Worm (Caenorhabditis elegans) whole organism, L4 larva: Measurements from ENCODE around the gene tbx-9.

Experiments
- D1046.2 ChIP-seq: fragments of 200-800 bp; sonication (Bioruptor generic); IDR thresholded peaks from 2 replicates; pipeline ENCODE4 v1.3.6; 2022; ENCODE audit warnings: missing genetic modification characterization, missing compliant biosample characterization
- F10B5.3 ChIP-seq: sonication (generic microtip); optimal IDR thresholded peaks from 2 replicates; lab custom pipeline; 2016; ENCODE audit warnings: mild to moderate bottlenecking, missing genetic modification characterization, missing compliant biosample characterization
- F44E2.7 ChIP-seq: fragments of 200-800 bp; sonication (Bioruptor generic); IDR thresholded peaks from 2 replicates; pipeline ENCODE4 v2.1.2; 2022; ENCODE audit warnings: missing genetic modification characterization, missing compliant biosample characterization
- F49E8.2 ChIP-seq: sonication (generic microtip); optimal IDR thresholded peaks from 2 replicates; lab custom pipeline; 2016; ENCODE audit warnings: missing compliant biosample characterization, mild to moderate bottlenecking, missing genetic modification characterization, borderline replicate concordance
- R02D3.7 ChIP-seq: fragments of 150-350 bp; sonication (generic microtip); optimal IDR thresholded peaks from 3 replicates; lab custom pipeline; 2014; ENCODE audit warnings: missing biosample characterization, missing genetic modification characterization
- Y75B8A.6 ChIP-seq: fragments of 200-800 bp; sonication (Bioruptor generic); IDR thresholded peaks from 2 replicates; pipeline ENCODE4 v1.3.6; 2022; ENCODE audit warnings: missing genetic modification reagents, missing genetic modification characterization, missing compliant biosample characterization
- aha-1 ChIP-seq: fragments of 150-350 bp; peaks from one replicate; lab custom pipeline; 2014; ENCODE audit warnings: missing biosample characterization, missing genetic modification characterization
- arid-1 ChIP-seq: fragments of 200-800 bp; sonication (Bioruptor generic); conservative IDR thresholded peaks from 2 replicates; pipeline ENCODE4 v1.3.6; 2022; ENCODE audit warnings: missing genetic modification reagents, missing genetic modification characterization, missing compliant biosample characterization
- ceh-62 ChIP-seq: sonication (generic microtip); optimal IDR thresholded peaks from 2 replicates; lab custom pipeline; 2017; ENCODE audit warnings: missing biosample characterization, missing genetic modification characterization
- ceh-82 ChIP-seq: sonication (generic microtip); optimal IDR thresholded peaks from 2 replicates; lab custom pipeline; 2017; ENCODE audit warnings: missing biosample characterization, missing genetic modification characterization
- ces-1 ChIP-seq: fragments of 150-350 bp; sonication (generic microtip); optimal IDR thresholded peaks from 4 replicates; lab custom pipeline; 2014; ENCODE audit warnings: missing biosample characterization, missing genetic modification reagents, missing genetic modification characterization
- cey-2 ChIP-seq: sonication (generic microtip); optimal IDR thresholded peaks from 3 replicates; lab custom pipeline; 2017; ENCODE audit warnings: missing genetic modification characterization, mild to moderate bottlenecking, missing compliant biosample characterization, antibody characterized with exemption, borderline replicate concordance; ENCODE audit not compliant: insufficient read depth
- ctbp-1 ChIP-seq: fragments of 200-800 bp; sonication (Bioruptor generic); IDR thresholded peaks from 2 replicates; pipeline ENCODE4 v1.3.6; 2022; ENCODE audit warnings: missing genetic modification reagents, missing genetic modification characterization, missing compliant biosample characterization
- dmd-6 ChIP-seq: fragments of 200-800 bp; sonication (Bioruptor generic); IDR thresholded peaks from 2 replicates; pipeline ENCODE4 v1.3.6; 2022; ENCODE audit warnings: missing genetic modification reagents, missing genetic modification characterization, missing compliant biosample characterization
- dmd-8 ChIP-seq: fragments of 200-800 bp; sonication (Bioruptor generic); IDR thresholded peaks from 2 replicates; pipeline ENCODE4 v1.3.6; 2022; ENCODE audit warnings: missing genetic modification characterization, missing compliant biosample characterization
- dmd-9 ChIP-seq: fragments of 200-800 bp; sonication (Bioruptor generic); IDR thresholded peaks from 2 replicates; pipeline ENCODE4 v1.3.6; 2022; ENCODE audit warnings: missing genetic modification reagents, missing genetic modification characterization, missing compliant biosample characterization
- dpl-1 ChIP-seq: fragments of 150-350 bp; optimal IDR thresholded peaks from 2 replicates; lab custom pipeline; 2014; ENCODE audit warnings: missing biosample characterization, missing genetic modification reagents, missing genetic modification characterization
- egl-27 ChIP-seq: sonication (generic microtip); optimal IDR thresholded peaks from 3 replicates; lab custom pipeline; 2017; ENCODE audit warnings: missing biosample characterization, missing genetic modification reagents, missing genetic modification characterization
- egl-43 ChIP-seq: fragments of 200-800 bp; sonication (Bioruptor generic); IDR thresholded peaks from 2 replicates; pipeline ENCODE4 v1.3.6; 2022; ENCODE audit warnings: missing genetic modification reagents, missing genetic modification characterization, missing compliant biosample characterization
- fkh-10 ChIP-seq: fragments of 150-350 bp; optimal IDR thresholded peaks from 2 replicates; lab custom pipeline; 2014; ENCODE audit warnings: missing biosample characterization, missing genetic modification reagents, missing genetic modification characterization
- fos-1 ChIP-seq: fragments of 150-350 bp; optimal IDR thresholded peaks from 2 replicates; lab custom pipeline; 2014; ENCODE audit warnings: missing biosample characterization, missing genetic modification characterization
- hlh-11 ChIP-seq: fragments of 200-800 bp; sonication (Bioruptor generic); optimal IDR thresholded peaks from 2 replicates; lab custom pipeline; 2018; ENCODE audit warnings: mild to moderate bottlenecking, missing genetic modification characterization, missing compliant biosample characterization
- hlh-30 ChIP-seq: sonication (generic microtip); optimal IDR thresholded peaks from 2 replicates; lab custom pipeline; 2017; ENCODE audit warnings: antibody characterized with exemption, mild to moderate bottlenecking, missing genetic modification characterization, missing compliant biosample characterization; ENCODE audit not compliant: insufficient read depth
- jun-1 ChIP-seq: fragments of 150-350 bp; optimal IDR thresholded peaks from 2 replicates; lab custom pipeline; 2014; ENCODE audit warnings: missing biosample characterization, missing genetic modification reagents, missing genetic modification characterization
- lim-7 ChIP-seq: fragments of 200-800 bp; sonication (Bioruptor generic); IDR thresholded peaks from 2 replicates; pipeline ENCODE4 v1.3.6; 2022; ENCODE audit warnings: missing genetic modification characterization, missing compliant biosample characterization
- lsy-2 ChIP-seq, 2 experiments: fragments of 150-350 bp in 1 of 2; sonication (generic microtip) in 1 of 2; optimal IDR thresholded peaks; 2 replicates each; lab custom pipeline; 2014 to 2017; ENCODE audit warnings: missing biosample characterization in 2 of 2, missing genetic modification characterization in 2 of 2
- madf-9 ChIP-seq: fragments of 200-800 bp; sonication (Bioruptor generic); conservative IDR thresholded peaks from 2 replicates; pipeline ENCODE4 v1.3.6; 2022; ENCODE audit warnings: missing genetic modification reagents, missing genetic modification characterization, missing compliant biosample characterization
- mxl-2 ChIP-seq: fragments of 200-800 bp; sonication (Bioruptor generic); conservative IDR thresholded peaks from 2 replicates; pipeline ENCODE4 v1.3.6; 2022; ENCODE audit warnings: missing genetic modification reagents, missing genetic modification characterization, missing compliant biosample characterization
- nhr-102 ChIP-seq: sonication (generic microtip); optimal IDR thresholded peaks from 2 replicates; lab custom pipeline; 2016; ENCODE audit warnings: mild to moderate bottlenecking, missing genetic modification characterization, moderate library complexity, missing compliant biosample characterization
- nhr-11 ChIP-seq: fragments of 150-350 bp; optimal IDR thresholded peaks from 2 replicates; lab custom pipeline; 2014; ENCODE audit warnings: missing biosample characterization, missing genetic modification characterization
- nhr-237 ChIP-seq: sonication (generic microtip); optimal IDR thresholded peaks from 2 replicates; lab custom pipeline; 2017; ENCODE audit warnings: missing biosample characterization, missing genetic modification characterization
- nhr-25 ChIP-seq: sonication (generic microtip); optimal IDR thresholded peaks from 2 replicates; lab custom pipeline; 2017; ENCODE audit warnings: missing genetic modification characterization, mild to moderate bottlenecking, missing compliant biosample characterization, antibody characterized with exemption, moderate library complexity, borderline replicate concordance; ENCODE audit not compliant: insufficient read depth
- nhr-41 ChIP-seq: fragments of 200-800 bp; sonication (Bioruptor generic); IDR thresholded peaks from 2 replicates; pipeline ENCODE4 v1.3.6; 2022; ENCODE audit warnings: missing genetic modification reagents, missing genetic modification characterization, missing compliant biosample characterization
- nhr-42 ChIP-seq: fragments of 200-800 bp; sonication (Bioruptor generic); IDR thresholded peaks from 2 replicates; pipeline ENCODE4 v1.3.6; 2022; ENCODE audit warnings: missing genetic modification characterization, missing compliant biosample characterization
- nhr-48 ChIP-seq: sonication (generic microtip); optimal IDR thresholded peaks from 2 replicates; lab custom pipeline; 2016; ENCODE audit warnings: mild to moderate bottlenecking, missing genetic modification characterization, missing compliant biosample characterization
- nhr-77 ChIP-seq: fragments of 150-350 bp; optimal IDR thresholded peaks from 2 replicates; lab custom pipeline; 2014; ENCODE audit warnings: missing biosample characterization, missing genetic modification characterization
- pha-4 ChIP-seq, 2 experiments: fragments of 150-350 bp in 1 of 2; fragments of 200-800 bp in 1 of 2; sonication (Bioruptor generic) in 1 of 2; IDR thresholded peaks in 1 of 2; optimal IDR thresholded peaks in 1 of 2; 2 replicates each; pipeline versions ENCODE4 v1.3.6 to Lab custom; 2014 to 2022; ENCODE audit warnings: missing genetic modification characterization in 2 of 2, missing genetic modification reagents in 2 of 2, missing biosample characterization in 1 of 2, missing compliant biosample characterization in 1 of 2
- php-3 ChIP-seq: fragments of 200-800 bp; sonication (Bioruptor generic); IDR thresholded peaks from 2 replicates; pipeline ENCODE4 v1.3.6; 2022; ENCODE audit warnings: missing genetic modification reagents, missing genetic modification characterization, missing compliant biosample characterization
- pqm-1 ChIP-seq: sonication (generic microtip); optimal IDR thresholded peaks from 2 replicates; lab custom pipeline; 2017; ENCODE audit warnings: missing biosample characterization, missing genetic modification characterization
- sdz-12 ChIP-seq: fragments of 200-800 bp; sonication (Bioruptor generic); optimal IDR thresholded peaks from 2 replicates; lab custom pipeline; 2018; ENCODE audit warnings: mild to moderate bottlenecking, missing genetic modification characterization, missing compliant biosample characterization
- skn-1 ChIP-seq: fragments of 150-350 bp; optimal IDR thresholded peaks from 2 replicates; lab custom pipeline; 2014; ENCODE audit warnings: missing biosample characterization, missing genetic modification characterization
- unc-130 ChIP-seq: sonication (generic microtip); optimal IDR thresholded peaks from 2 replicates; lab custom pipeline; 2016; ENCODE audit warnings: missing genetic modification reagents, missing genetic modification characterization, missing compliant biosample characterization
- unc-62 ChIP-seq, 3 experiments: fragments of 150-350 bp in 1 of 3; sonication (generic microtip); optimal IDR thresholded peaks in 2 of 3; peaks in 1 of 3; 1 replicate in 1 of 3; 2 replicates in 2 of 3; lab custom pipeline; 2014 to 2017; ENCODE audit warnings: missing biosample characterization in 3 of 3, missing genetic modification characterization in 3 of 3, missing genetic modification reagents in 3 of 3, missing genotype in 1 of 3
- vab-7 ChIP-seq: fragments of 200-800 bp; sonication (Bioruptor generic); IDR thresholded peaks from 2 replicates; pipeline ENCODE4 v1.3.6; 2022; ENCODE audit warnings: missing genetic modification reagents, missing genetic modification characterization, missing compliant biosample characterization
- zfp-2 ChIP-seq: sonication (generic microtip); optimal IDR thresholded peaks from 2 replicates; lab custom pipeline; 2016; ENCODE audit warnings: mild to moderate bottlenecking, missing genetic modification characterization, missing compliant biosample characterization

tbx-9 gene

DNA sequence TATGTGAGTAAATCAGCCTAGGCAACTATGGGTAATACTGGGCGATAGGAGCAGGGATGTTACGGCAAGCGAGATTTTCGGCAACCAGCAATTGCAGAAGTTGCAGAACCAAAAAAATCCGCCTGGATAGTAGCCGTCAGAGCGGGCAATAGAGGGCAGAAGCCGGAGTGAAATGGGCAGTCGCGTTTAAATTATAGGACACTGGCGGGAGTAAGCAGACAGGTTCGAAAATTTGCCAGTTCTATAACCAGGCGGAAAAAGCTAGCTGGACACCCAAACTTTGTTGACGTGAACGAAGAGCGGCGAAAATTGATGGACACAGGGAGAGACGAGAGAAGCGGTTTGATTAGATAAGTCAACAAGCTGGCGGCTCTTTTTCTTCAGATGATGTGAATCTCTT lies 18.3 kb upstream of the tbx-9 start:
- TF ChIP-seq Y75B8A.6 (no peak), aha-1 (tag; lab: Kevin White, UChicago) (peak; percentile 93)
- TF ChIP-seq, all 104 proteins: peak for 1

DNA sequence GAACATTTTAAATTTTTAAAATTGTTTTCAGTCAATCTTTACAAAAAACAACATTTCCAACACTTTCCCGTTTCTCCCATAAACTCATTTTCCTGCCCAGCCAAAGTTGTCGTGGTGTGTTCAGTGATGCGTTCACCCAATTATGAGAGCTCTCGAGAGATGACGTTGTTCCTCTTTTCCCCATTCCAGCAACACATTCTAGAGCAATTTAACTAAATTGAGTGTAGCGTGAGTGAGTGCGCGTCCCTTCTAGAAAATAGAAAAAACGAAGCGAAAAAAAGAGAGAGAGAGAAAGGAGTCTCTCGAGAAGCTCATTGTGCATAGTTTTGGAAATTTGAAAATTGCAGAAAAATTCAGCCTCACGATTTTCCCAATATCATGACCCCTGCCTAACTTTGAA lies 17.1 kb upstream of the tbx-9 start:
- TF ChIP-seq dpl-1 (no peak), nhr-102 (no peak), lsy-2 (tag; optimal IDR thresholded peaks at IDR 0.05; lab: Kevin White, UChicago) (peak in 1 of 2 experiments; percentile 46), aha-1 (tag; lab: Kevin White, UChicago) (peak; percentile 14), ctbp-1 (GFP tag; lab: Robert Waterston, UW) (0 out of 2 replicates have a peak, but pooled peaks have one; percentile 55), egl-43 (GFP tag; lab: Robert Waterston, UW) (no peak), fkh-10 (GFP tag; lab: Kevin White, UChicago) (peak; percentile 62), ces-1 (GFP tag; lab: Kevin White, UChicago) (peak; percentile 86)

ce11 chrIII:10357598-10358186 lies 16.0 kb upstream of the tbx-9 start, which contains the start of gene umps-1:
umps-1 (minus strand) TSS chrIII:10357648.
- TF ChIP-seq pqm-1 (tag; lab: Kevin White, UChicago) (no peak), R02D3.7 (tag; lab: Kevin White, UChicago) (no peak), fos-1 (no peak), egl-27 (tag; lab: Kevin White, UChicago) (no peak), arid-1 (GFP tag; lab: Robert Waterston, UW) (no peak), jun-1 (tag; lab: Kevin White, UChicago) (no peak), nhr-42 (GFP tag; lab: Robert Waterston, UW) (no peak), unc-62 (GFP tag; optimal IDR thresholded peaks at IDR 0.05 in 1 of 2; lab: Kevin White, UChicago) (no peak), unc-62 (tag; optimal IDR thresholded peaks at IDR 0.05; lab: Kevin White, UChicago) (no peak), mxl-2 (no peak), pha-4 (GFP tag; IDR thresholded peaks at IDR 0.05; lab: Robert Waterston, UW) (no peak), pha-4 (tag; optimal IDR thresholded peaks at IDR 0.05; lab: Kevin White, UChicago) (no peak), nhr-41 (GFP tag; lab: Robert Waterston, UW) (no peak), php-3 (GFP tag; lab: Robert Waterston, UW) (no peak), fkh-10 (GFP tag; lab: Kevin White, UChicago) (no peak), nhr-48 (no peak), vab-7 (no peak), ceh-62 (tag; lab: Kevin White, UChicago) (no peak), hlh-11 (peak; percentile 50), unc-130 (GFP tag; lab: Kevin White, UChicago) (no peak), F49E8.2 (tag; lab: Kevin White, UChicago) (no peak), skn-1 (tag; lab: Kevin White, UChicago) (no peak), cey-2 (no peak), dmd-8 (GFP tag; lab: Robert Waterston, UW) (no peak), nhr-25 (tag; lab: Kevin White, UChicago) (peak; percentile 51), zfp-2 (tag; lab: Kevin White, UChicago) (no peak), egl-43 (GFP tag; lab: Robert Waterston, UW) (no peak), Y75B8A.6 (no peak), nhr-77 (tag; lab: Kevin White, UChicago) (peak; percentile 40), dmd-6 (GFP tag; lab: Robert Waterston, UW) (peak; percentile 49), dmd-9 (GFP tag; lab: Robert Waterston, UW) (no peak), D1046.2 (GFP tag; lab: Robert Waterston, UW) (no peak), ceh-82 (no peak), F44E2.7 (GFP tag; lab: Robert Waterston, UW) (no peak), hlh-30 (peak; percentile 64), nhr-237 (tag; lab: Kevin White, UChicago) (no peak), lim-7 (no peak), F10B5.3 (tag; lab: Kevin White, UChicago) (no peak), lsy-2 (tag; optimal IDR thresholded peaks at IDR 0.05; lab: Kevin White, UChicago) (peak; percentile 80 to 99), sdz-12 (GFP tag; lab: Kevin White, UChicago) (no peak), madf-9 (GFP tag; lab: Robert Waterston, UW) (no peak), nhr-11 (tag; lab: Kevin White, UChicago) (peak; percentile 30)
